Worm (Caenorhabditis elegans): ENCODE measurements around the gene nspg-9.

ce11 chrIV:14496494-14496893, 39.8 kb downstream of the nspg-9 start:
- TF ChIP-seq pqm-1 (tag; optimal IDR thresholded peaks at IDR 0.05) (no peak), K09A11.1 (tag; optimal IDR thresholded peaks at IDR 0.05; ENCODE audit: insufficient read depth) (no peak), nhr-11 (tag; optimal IDR thresholded peaks at IDR 0.05) (no peak), fkh-10 (GFP tag; optimal IDR thresholded peaks at IDR 0.05) (no peak), nfya-1 (tag; optimal IDR thresholded peaks at IDR 0.05) (peak; percentile 59), pax-1 (tag; optimal IDR thresholded peaks at IDR 0.05) (no peak), elt-2 (tag; optimal IDR thresholded peaks at IDR 0.05) (no peak), ttx-3 (tag; optimal IDR thresholded peaks at IDR 0.05) (no peak), nhr-232 (tag; optimal IDR thresholded peaks at IDR 0.05) (no peak), fax-1 (tag; optimal IDR thresholded peaks at IDR 0.05) (no peak)

Data from whole organism, late embryonic.